Fruit fly (Drosophila melanogaster) whole organism, embryonic: ENCODE data around the gene jhamt.

Source experiments
- Awh ChIP-seq: fragments of 200-800 bp; sonication (Bioruptor generic); IDR thresholded peaks from 2 replicates; pipeline ENCODE4, ENCODE4 v1.3.6; 2022; ENCODE audit warnings: missing biosample characterization, missing genetic modification characterization
- CG11723 ChIP-seq: fragments of 200-800 bp; sonication (Bioruptor generic); optimal IDR thresholded peaks from 2 replicates; lab custom pipeline; 2017; ENCODE audit warnings: missing biosample characterization, mild to moderate bottlenecking, missing genetic modification characterization
- CG12391 ChIP-seq: fragments of 200-800 bp; sonication (Bioruptor generic); optimal IDR thresholded peaks from 3 replicates; lab custom pipeline; 2018; ENCODE audit warnings: missing biosample characterization, mild to moderate bottlenecking, missing genetic modification characterization, moderate library complexity
- CG13287 ChIP-seq: fragments of 200-800 bp; sonication (Bioruptor generic); IDR thresholded peaks from 2 replicates; pipeline ENCODE4 v1.3.6; 2022; ENCODE audit warnings: missing biosample characterization, missing genetic modification characterization; ENCODE audit not compliant: partially characterized antibody
- CG15696 ChIP-seq: fragments of 200-800 bp; sonication (Bioruptor generic); optimal IDR thresholded peaks from 2 replicates; lab custom pipeline; 2019; ENCODE audit warnings: missing biosample characterization, mild to moderate bottlenecking, missing genetic modification characterization, moderate library complexity
- CG16779 ChIP-seq: fragments of 200-800 bp; sonication (Bioruptor generic); IDR thresholded peaks from 2 replicates; pipeline ENCODE4 v1.3.6; 2022; ENCODE audit warnings: missing biosample characterization, missing genetic modification characterization
- CG17361 ChIP-seq: fragments of 200-800 bp; sonication (Bioruptor generic); IDR thresholded peaks from 3 replicates; pipeline ENCODE4 v1.3.6; 2022; ENCODE audit warnings: missing biosample characterization, missing genetic modification characterization
- CG18011 ChIP-seq: fragments of 200-800 bp; sonication (Bioruptor generic); optimal IDR thresholded peaks from 2 replicates; lab custom pipeline; 2017; ENCODE audit warnings: missing biosample characterization, missing genetic modification characterization, mild to moderate bottlenecking, moderate library complexity, missing genotype
- CG18619 ChIP-seq: fragments of 200-800 bp; sonication (Bioruptor generic); optimal IDR thresholded peaks from 3 replicates; lab custom pipeline; 2017; ENCODE audit warnings: missing biosample characterization, mild to moderate bottlenecking, missing genetic modification characterization
- CG2116 ChIP-seq: fragments of 200-800 bp; sonication (Bioruptor generic); optimal IDR thresholded peaks from 3 replicates; lab custom pipeline; 2018; ENCODE audit warnings: missing biosample characterization, mild to moderate bottlenecking, missing genetic modification characterization
- CG31224 ChIP-seq: fragments of 200-800 bp; sonication (Bioruptor generic); IDR thresholded peaks from 2 replicates; pipeline ENCODE4 v1.3.6; 2022; ENCODE audit warnings: missing biosample characterization, missing genetic modification characterization
- CG33213 ChIP-seq: fragments of 200-800 bp; sonication (Bioruptor generic); optimal IDR thresholded peaks from 3 replicates; lab custom pipeline; 2016; ENCODE audit warnings: missing biosample characterization, missing genetic modification characterization
- CG34422 ChIP-seq: fragments of 200-800 bp; sonication (Bioruptor generic); IDR thresholded peaks from 3 replicates; pipeline ENCODE4 v1.3.6; 2022; ENCODE audit warnings: missing biosample characterization, missing genetic modification characterization
- CG4424 ChIP-seq: fragments of 200-800 bp; sonication (Bioruptor generic); optimal IDR thresholded peaks from 3 replicates; lab custom pipeline; 2016; ENCODE audit warnings: missing biosample characterization, missing genetic modification characterization
- CG6854 ChIP-seq: fragments of 200-800 bp; sonication (Bioruptor generic); optimal IDR thresholded peaks from 3 replicates; lab custom pipeline; 2017; ENCODE audit warnings: missing biosample characterization, mild to moderate bottlenecking, missing genetic modification characterization
- CG7357 ChIP-seq: fragments of 200-800 bp; sonication (Bioruptor generic); IDR thresholded peaks from 3 replicates; pipeline ENCODE4 v1.3.6; 2022; ENCODE audit warnings: missing biosample characterization, missing genetic modification characterization
- CG9215 ChIP-seq: fragments of 200-800 bp; sonication (Bioruptor generic); IDR thresholded peaks from 2 replicates; pipeline ENCODE4 v1.3.6; 2022; ENCODE audit warnings: missing biosample characterization, missing genetic modification characterization
- CG9609 ChIP-seq: fragments of 200-800 bp; sonication (Bioruptor generic); optimal IDR thresholded peaks from 3 replicates; lab custom pipeline; 2016; ENCODE audit warnings: missing biosample characterization, missing genetic modification characterization
- CG9932 ChIP-seq: fragments of 200-800 bp; sonication (Bioruptor generic); IDR thresholded peaks from 2 replicates; pipeline ENCODE4 v1.3.6; 2022; ENCODE audit warnings: missing biosample characterization, missing genetic modification characterization
- CoRest ChIP-seq: fragments of 200-800 bp; sonication (Bioruptor generic); optimal IDR thresholded peaks from 3 replicates; lab custom pipeline; 2018; ENCODE audit warnings: missing biosample characterization, mild to moderate bottlenecking, missing genetic modification characterization, moderate library complexity
- Elba2 ChIP-seq: fragments of 200-800 bp; sonication (Bioruptor generic); optimal IDR thresholded peaks from 3 replicates; lab custom pipeline; 2016; ENCODE audit warnings: missing biosample characterization, missing genetic modification characterization
- GATAe ChIP-seq: fragments of 200-800 bp; sonication (Bioruptor generic); conservative IDR thresholded peaks from 2 replicates; pipeline ENCODE4 v1.3.6; 2022; ENCODE audit warnings: missing biosample characterization, missing genetic modification characterization
- HLH3B ChIP-seq: fragments of 200-800 bp; sonication (Bioruptor generic); IDR thresholded peaks from 2 replicates; pipeline ENCODE4 v1.3.6; 2022; ENCODE audit warnings: missing biosample characterization, missing genetic modification characterization
- Jarid2 ChIP-seq: fragments of 200-800 bp; sonication (Bioruptor generic); optimal IDR thresholded peaks from 3 replicates; lab custom pipeline; 2017; ENCODE audit warnings: mild to moderate bottlenecking, missing biosample characterization, missing genetic modification reagents, missing genetic modification characterization
- Opbp ChIP-seq: fragments of 200-800 bp; sonication (Bioruptor generic); IDR thresholded peaks from 3 replicates; pipeline ENCODE4 v1.3.6; 2022; ENCODE audit warnings: missing biosample characterization, missing genetic modification characterization; ENCODE audit not compliant: partially characterized antibody
- Spps ChIP-seq: fragments of 200-800 bp; sonication (Bioruptor generic); optimal IDR thresholded peaks from 2 replicates; lab custom pipeline; 2018; ENCODE audit warnings: missing biosample characterization, mild to moderate bottlenecking, missing genetic modification characterization
- Stat92E ChIP-seq, 3 experiments: fragments of >200 bp in 2 of 3; fragments of 200-800 bp in 1 of 3; sonication (Bioruptor generic) in 1 of 3; optimal IDR thresholded peaks; 2 replicates each; lab custom pipeline; 2017 to 2019; ENCODE audit warnings: missing biosample characterization in 3 of 3, missing genetic modification characterization in 3 of 3, mild to moderate bottlenecking in 1 of 3, moderate library complexity in 1 of 3
- amos ChIP-seq: fragments of 200-800 bp; sonication (Bioruptor generic); IDR thresholded peaks from 2 replicates; pipeline ENCODE4 v1.3.6; 2022; ENCODE audit warnings: missing biosample characterization, missing genetic modification characterization; ENCODE audit not compliant: partially characterized antibody
- aop ChIP-seq: fragments of 200-800 bp; sonication (Bioruptor generic); IDR thresholded peaks from 2 replicates; pipeline ENCODE4 v1.3.6; 2022; ENCODE audit warnings: missing biosample characterization, missing genetic modification characterization
- ap ChIP-seq: fragments of 200-800 bp; sonication (Bioruptor generic); IDR thresholded peaks from 2 replicates; pipeline ENCODE4 v1.3.6; 2022; ENCODE audit warnings: missing biosample characterization, missing genetic modification characterization
- ash1 ChIP-seq: fragments of 200-800 bp; sonication (Bioruptor generic); optimal IDR thresholded peaks from 2 replicates; lab custom pipeline; 2018; ENCODE audit warnings: missing biosample characterization, mild to moderate bottlenecking, missing genetic modification characterization
- bab2 ChIP-seq: fragments of 200-800 bp; sonication (Bioruptor generic); optimal IDR thresholded peaks from 2 replicates; lab custom pipeline; 2016; ENCODE audit warnings: missing biosample characterization, missing genetic modification characterization
- br ChIP-seq: fragments of >200 bp; optimal IDR thresholded peaks from 2 replicates; lab custom pipeline; 2017
- dysf ChIP-seq: fragments of 200-800 bp; sonication (Bioruptor generic); IDR thresholded peaks from 3 replicates; pipeline ENCODE4 v1.3.6; 2022; ENCODE audit warnings: missing biosample characterization, missing genetic modification characterization
- ewg ChIP-seq: fragments of 200-800 bp; sonication (Bioruptor generic); optimal IDR thresholded peaks from 3 replicates; lab custom pipeline; 2017; ENCODE audit warnings: mild to moderate bottlenecking, missing biosample characterization, missing genetic modification reagents, missing genetic modification characterization
- fd3F ChIP-seq: fragments of 200-800 bp; sonication (Bioruptor generic); optimal IDR thresholded peaks from 2 replicates; lab custom pipeline; 2018; ENCODE audit warnings: missing biosample characterization, mild to moderate bottlenecking, missing genetic modification characterization, moderate library complexity
- gt ChIP-seq: fragments of 200-800 bp; sonication (Bioruptor generic); IDR thresholded peaks from 2 replicates; pipeline ENCODE4 v1.3.6; 2022; ENCODE audit warnings: missing biosample characterization, missing genetic modification characterization
- jumu ChIP-seq: fragments of 200-800 bp; sonication (Bioruptor generic); optimal IDR thresholded peaks from 3 replicates; lab custom pipeline; 2016; ENCODE audit warnings: missing biosample characterization, missing genetic modification characterization
- maf-S ChIP-seq: fragments of 200-800 bp; sonication (Bioruptor generic); optimal IDR thresholded peaks from 2 replicates; lab custom pipeline; 2016; ENCODE audit warnings: missing biosample characterization, missing genetic modification characterization
- mam ChIP-seq: fragments of 200-800 bp; sonication (Bioruptor generic); optimal IDR thresholded peaks from 3 replicates; lab custom pipeline; 2016; ENCODE audit warnings: missing biosample characterization, missing genetic modification characterization
- pros ChIP-seq: fragments of 200-800 bp; sonication (Bioruptor generic); optimal IDR thresholded peaks from 3 replicates; lab custom pipeline; 2019; ENCODE audit warnings: missing biosample characterization, mild to moderate bottlenecking, missing genetic modification characterization, moderate library complexity
- rib ChIP-seq: fragments of 200-800 bp; sonication (Bioruptor generic); IDR thresholded peaks from 2 replicates; pipeline ENCODE4 v1.3.6; 2022; ENCODE audit warnings: missing biosample characterization, missing genetic modification characterization
- run ChIP-seq: fragments of 200-800 bp; sonication (Bioruptor generic); optimal IDR thresholded peaks from 3 replicates; lab custom pipeline; 2018; ENCODE audit warnings: missing biosample characterization, mild to moderate bottlenecking, missing genetic modification characterization
- salm ChIP-seq: fragments of 200-800 bp; sonication (Bioruptor generic); optimal IDR thresholded peaks from 2 replicates; lab custom pipeline; 2018; ENCODE audit warnings: missing biosample characterization, mild to moderate bottlenecking, missing genetic modification characterization
- sc ChIP-seq, 3 experiments: fragments of >200 bp in 2 of 3; fragments of 200-800 bp in 1 of 3; sonication (Bioruptor generic) in 1 of 3; optimal IDR thresholded peaks; 2 replicates in 2 of 3; 3 replicates in 1 of 3; lab custom pipeline; 2017; ENCODE audit warnings: mild to moderate bottlenecking in 1 of 3, missing biosample characterization in 1 of 3, missing genetic modification characterization in 1 of 3, missing genetic modification reagents in 1 of 3
- sens-2 ChIP-seq: fragments of 200-800 bp; sonication (Bioruptor generic); IDR thresholded peaks from 2 replicates; pipeline ENCODE4 v1.3.6; 2022; ENCODE audit warnings: missing biosample characterization, missing genetic modification characterization
- slp2 ChIP-seq: fragments of 200-800 bp; sonication (Bioruptor generic); optimal IDR thresholded peaks from 2 replicates; lab custom pipeline; 2016; ENCODE audit warnings: missing biosample characterization, missing genetic modification characterization
- stwl ChIP-seq: fragments of 200-800 bp; sonication (Bioruptor generic); optimal IDR thresholded peaks from 3 replicates; lab custom pipeline; 2018; ENCODE audit warnings: missing biosample characterization, mild to moderate bottlenecking, missing genetic modification characterization, moderate library complexity
- yki ChIP-seq: fragments of >200 bp; optimal IDR thresholded peaks from 3 replicates; lab custom pipeline; 2018

The jhamt gene

DNA sequence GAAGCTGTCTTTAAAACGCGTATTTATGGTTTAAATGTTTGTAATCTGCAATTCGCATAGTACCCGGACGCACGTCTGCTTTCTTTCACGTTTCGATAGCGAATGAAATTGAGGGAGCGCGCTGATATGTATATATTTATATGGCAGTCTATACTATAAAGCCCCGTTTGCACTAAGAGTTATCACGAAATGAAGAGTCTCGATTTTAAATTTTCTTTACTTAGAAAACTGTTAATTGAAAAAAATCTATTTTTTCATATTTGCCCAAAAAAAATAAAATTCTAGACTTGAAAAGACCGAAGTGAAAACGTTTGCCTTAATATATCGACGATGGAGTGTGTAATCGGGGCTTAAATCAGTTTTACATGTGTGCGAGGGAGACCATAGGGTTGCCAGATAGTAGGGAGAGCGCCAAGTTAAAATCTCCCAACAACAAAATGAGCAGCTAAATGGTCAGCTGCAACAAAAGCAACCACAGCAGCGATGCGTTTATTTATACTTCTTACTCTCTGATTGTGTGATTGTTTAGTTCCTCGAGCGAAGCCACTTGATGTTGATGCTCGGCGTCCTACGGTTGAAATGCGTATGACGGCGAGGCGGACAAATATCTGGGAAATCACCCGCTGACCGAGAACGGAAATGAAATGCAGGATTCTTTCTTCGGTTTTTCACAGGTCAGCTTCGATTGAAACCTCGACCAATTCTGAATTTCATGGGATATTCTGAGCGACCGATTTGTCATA, 40.0 kb upstream of the jhamt start, which contains the start of gene cact (continued):
- TF ChIP-seq br (lab: Kevin White, UChicago) (no peak), CG34422 (GFP tag; lab: Robert Waterston, UW) (peak; percentile 93), CG4424 (GFP tag; lab: Kevin White, UChicago) (peak; percentile 92), slp2 (GFP tag; lab: Kevin White, UChicago) (peak; percentile 93), ap (GFP tag; lab: Robert Waterston, UW) (peak; percentile 90), gt (peak; percentile 71; the same call in 1 of the 2 replicates), CG13287 (peak; percentile 68), CG18011 (GFP tag; lab: Kevin White, UChicago) (peak; percentile 85), CG9609 (GFP tag; lab: Kevin White, UChicago) (peak; percentile 94), ash1 (no peak), CG11723 (peak; percentile 82), CG7357 (peak; percentile 88), Awh (GFP tag; lab: Robert Waterston, UW) (peak; percentile 69), CoRest (tag; lab: Kevin White, UChicago) (peak; percentile 92), aop (GFP tag; lab: Robert Waterston, UW) (no peak), jumu (peak; percentile 94), CG17361 (GFP tag; lab: Robert Waterston, UW) (peak; percentile 93), rib (GFP tag; lab: Robert Waterston, UW) (peak; percentile 66), CG9215 (GFP tag; lab: Robert Waterston, UW) (peak; percentile 85), amos (0 out of 2 replicates have a peak, but pooled peaks have one; percentile 30), sc (optimal IDR thresholded peaks at IDR 0.05; lab: Kevin White, UChicago) (no peak), sc (GFP tag; optimal IDR thresholded peaks at IDR 0.05; lab: Kevin White, UChicago) (peak; percentile 85), sens-2 (GFP tag; lab: Robert Waterston, UW) (peak; percentile 69; the same call in 1 of the 2 replicates), pros (GFP tag; lab: Kevin White, UChicago) (peak; percentile 8), run (tag; lab: Kevin White, UChicago) (peak; percentile 89), Elba2 (GFP tag; lab: Kevin White, UChicago) (peak; percentile 54), ewg (GFP tag; lab: Kevin White, UChicago) (peak; percentile 83), CG12391 (tag; lab: Kevin White, UChicago) (peak; percentile 97), Stat92E (GFP tag; optimal IDR thresholded peaks at IDR 0.05; lab: Kevin White, UChicago) (peak in 1 of 3 experiments; percentile 75), CG16779 (GFP tag; lab: Robert Waterston, UW) (peak; percentile 68; the same call in 1 of the 2 replicates), HLH3B (GFP tag; lab: Robert Waterston, UW) (peak; percentile 89), Spps (peak; percentile 92), mam (GFP tag; lab: Kevin White, UChicago) (peak; percentile 95), stwl (peak; percentile 80), bab2 (GFP tag; lab: Kevin White, UChicago) (peak; percentile 94), CG18619 (GFP tag; lab: Kevin White, UChicago) (peak; percentile 90), CG2116 (GFP tag; lab: Kevin White, UChicago) (peak; percentile 84), Jarid2 (GFP tag; lab: Kevin White, UChicago) (peak; percentile 82), fd3F (GFP tag; lab: Kevin White, UChicago) (peak; percentile 88), maf-S (GFP tag; lab: Kevin White, UChicago) (peak; percentile 90), CG15696 (tag; lab: Kevin White, UChicago) (peak; percentile 88), salm (tag; lab: Kevin White, UChicago) (peak; percentile 86), CG6854 (GFP tag; lab: Kevin White, UChicago) (peak; percentile 87), dysf (peak; percentile 91), yki (lab: Kevin White, UChicago) (no peak), CG31224 (GFP tag; lab: Robert Waterston, UW) (peak; percentile 82), Opbp (GFP tag; lab: Robert Waterston, UW) (no peak), CG33213 (GFP tag; lab: Kevin White, UChicago) (peak; percentile 93), CG9932 (GFP tag; lab: Robert Waterston, UW) (peak; percentile 94), GATAe (GFP tag; lab: Robert Waterston, UW) (peak; percentile 59; the same call in 1 of the 2 replicates)
